Worm (Caenorhabditis elegans): ENCODE results near the gene math-16.

DNA sequence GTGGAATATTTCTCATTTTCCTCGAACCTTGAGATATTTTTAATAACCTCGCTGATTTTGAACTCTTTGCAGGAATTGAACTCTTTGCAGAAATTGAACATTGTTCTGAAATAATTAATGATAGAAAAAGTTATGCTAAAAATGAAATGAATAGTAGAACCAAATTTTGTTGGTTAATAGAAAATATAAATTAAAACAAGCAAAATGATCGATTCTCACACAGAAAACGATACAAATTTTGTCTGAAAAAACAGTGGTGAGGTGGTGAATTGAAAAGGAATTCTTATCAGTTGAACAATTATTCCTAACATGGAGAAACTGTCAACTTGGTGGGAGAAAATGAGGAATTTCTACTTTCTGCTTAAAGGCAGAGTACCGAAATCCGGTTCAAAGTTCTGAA, 6.1 kb upstream of the math-16 start, which contains the start of gene math-6:
- TF ChIP-seq dpff-1 (tag; optimal IDR thresholded peaks at IDR 0.05) = no peak
- TF ChIP-seq Y53G8AR.9 (GFP tag; conservative IDR thresholded peaks at IDR 0.05) = no peak
- no peak for TF ChIP-seq F57C9.4 (tag; optimal IDR thresholded peaks at IDR 0.05)
- TF ChIP-seq K11D2.4 (GFP tag; IDR thresholded peaks at IDR 0.05) = no peak
- TF ChIP-seq repo-1 (tag; optimal IDR thresholded peaks at IDR 0.05) = no peak
- TF ChIP-seq lin-35 (GFP tag; optimal IDR thresholded peaks at IDR 0.05) = no peak
- TF ChIP-seq unc-130 (GFP tag; optimal IDR thresholded peaks at IDR 0.05) = no peak
